Fruit fly (Drosophila melanogaster) whole organism, prepupa: ENCODE measurements around the gene CG32052.

Experiments used
- Blimp-1 ChIP-seq: fragments of 200-800 bp; sonication (Bioruptor generic); optimal IDR thresholded peaks from 3 replicates; lab custom pipeline; 2017; ENCODE audit warnings: missing biosample characterization, missing genetic modification characterization, mild to moderate bottlenecking, moderate library complexity, missing genetic modification reagents
- CG10631 ChIP-seq: fragments of 200-800 bp; sonication (Bioruptor generic); optimal IDR thresholded peaks from 2 replicates; lab custom pipeline; 2016; ENCODE audit warnings: missing biosample characterization, missing genetic modification characterization
- CG11762 ChIP-seq: fragments of 200-800 bp; sonication (Bioruptor generic); optimal IDR thresholded peaks from 3 replicates; lab custom pipeline; 2016; ENCODE audit warnings: missing biosample characterization, missing genetic modification characterization; ENCODE audit not compliant: insufficient read depth
- CG11902 ChIP-seq: fragments of 200-800 bp; sonication (Bioruptor generic); optimal IDR thresholded peaks from 3 replicates; lab custom pipeline; 2016; ENCODE audit warnings: missing biosample characterization, missing genetic modification characterization
- CG15336 ChIP-seq: fragments of 200-800 bp; sonication (Bioruptor generic); IDR thresholded peaks from 2 replicates; pipeline ENCODE4 v1.3.6; 2022; ENCODE audit warnings: missing biosample characterization, missing genetic modification characterization
- CG1621 ChIP-seq: fragments of 200-800 bp; sonication (Bioruptor generic); optimal IDR thresholded peaks from 3 replicates; lab custom pipeline; 2018; ENCODE audit warnings: missing biosample characterization, mild to moderate bottlenecking, missing genetic modification characterization
- CG16779 ChIP-seq: fragments of 200-800 bp; sonication (Bioruptor generic); optimal IDR thresholded peaks from 3 replicates; lab custom pipeline; 2017; ENCODE audit warnings: missing biosample characterization, mild to moderate bottlenecking, missing genetic modification characterization
- CG31627 ChIP-seq: fragments of 200-800 bp; sonication (Bioruptor generic); optimal IDR thresholded peaks from 3 replicates; lab custom pipeline; 2016; ENCODE audit warnings: missing biosample characterization, missing genetic modification characterization
- CG34406 ChIP-seq: fragments of 200-800 bp; sonication (Bioruptor generic); optimal IDR thresholded peaks from 3 replicates; lab custom pipeline; 2016; ENCODE audit warnings: missing biosample characterization, missing genetic modification characterization
- CG3919 ChIP-seq: fragments of 200-800 bp; sonication (Bioruptor generic); optimal IDR thresholded peaks from 3 replicates; lab custom pipeline; 2016; ENCODE audit warnings: missing biosample characterization, missing genetic modification characterization
- CG4318 ChIP-seq: fragments of 200-800 bp; sonication (Bioruptor generic); optimal IDR thresholded peaks from 3 replicates; lab custom pipeline; 2017; ENCODE audit warnings: missing biosample characterization, mild to moderate bottlenecking, missing genetic modification characterization
- CG6163 ChIP-seq: fragments of 200-800 bp; sonication (Bioruptor generic); IDR thresholded peaks from 3 replicates; pipeline ENCODE4 v1.3.6; 2022; ENCODE audit warnings: missing biosample characterization, missing genetic modification characterization
- CG6276 ChIP-seq: fragments of 200-800 bp; sonication (Bioruptor generic); optimal IDR thresholded peaks from 2 replicates; lab custom pipeline; 2017; ENCODE audit warnings: missing biosample characterization, mild to moderate bottlenecking, missing genetic modification characterization
- CG6854 ChIP-seq: fragments of 200-800 bp; sonication (Bioruptor generic); optimal IDR thresholded peaks from 2 replicates; lab custom pipeline; 2017; ENCODE audit warnings: missing biosample characterization, mild to moderate bottlenecking, missing genetic modification characterization
- CG7368 ChIP-seq: fragments of 200-800 bp; sonication (Bioruptor generic); optimal IDR thresholded peaks from 3 replicates; lab custom pipeline; 2016; ENCODE audit warnings: missing biosample characterization, missing genetic modification characterization
- CG8119 ChIP-seq: fragments of 200-800 bp; sonication (Bioruptor generic); IDR thresholded peaks from 3 replicates; pipeline ENCODE4 v1.3.6; 2022; ENCODE audit warnings: missing biosample characterization, missing genetic modification characterization
- CG8632 ChIP-seq: fragments of 200-800 bp; sonication (Bioruptor generic); optimal IDR thresholded peaks from 3 replicates; lab custom pipeline; 2016; ENCODE audit warnings: missing biosample characterization, missing genetic modification characterization
- Eip75B ChIP-seq: fragments of 200-800 bp; sonication (Bioruptor generic); optimal IDR thresholded peaks from 3 replicates; lab custom pipeline; 2016; ENCODE audit warnings: missing biosample characterization, missing genetic modification characterization
- Eip78C ChIP-seq: fragments of 200-800 bp; sonication (Bioruptor generic); peaks from one replicate; lab custom pipeline; 2016; ENCODE audit warnings: missing biosample characterization, missing genetic modification characterization
- Eip93F ChIP-seq: fragments of 200-800 bp; sonication (Bioruptor generic); optimal IDR thresholded peaks from 2 replicates; lab custom pipeline; 2016; ENCODE audit warnings: missing biosample characterization, mild to moderate bottlenecking, missing genetic modification characterization
- Ets96B ChIP-seq: fragments of 200-800 bp; optimal IDR thresholded peaks from 2 replicates; lab custom pipeline; 2019; ENCODE audit warnings: missing biosample characterization, mild to moderate bottlenecking, missing genetic modification characterization, moderate library complexity
- Hr38 ChIP-seq: sonication (Bioruptor generic); optimal IDR thresholded peaks from 2 replicates; lab custom pipeline; 2016; ENCODE audit warnings: missing biosample characterization, missing genetic modification characterization
- Hr39 ChIP-seq: fragments of 200-800 bp; sonication (Bioruptor generic); optimal IDR thresholded peaks from 2 replicates; lab custom pipeline; 2016; ENCODE audit warnings: missing biosample characterization, missing genetic modification characterization
- Met ChIP-seq: fragments of 200-800 bp; sonication (Bioruptor generic); optimal IDR thresholded peaks from 3 replicates; lab custom pipeline; 2016; ENCODE audit warnings: missing biosample characterization, missing genetic modification characterization
- OdsH ChIP-seq: fragments of 200-800 bp; sonication (Bioruptor generic); optimal IDR thresholded peaks from 3 replicates; lab custom pipeline; 2016; ENCODE audit warnings: missing biosample characterization, missing genetic modification characterization
- Smox ChIP-seq: fragments of 200-800 bp; sonication (Bioruptor generic); optimal IDR thresholded peaks from 3 replicates; lab custom pipeline; 2016; ENCODE audit warnings: missing biosample characterization, missing genetic modification characterization
- Sox14 ChIP-seq: fragments of 200-800 bp; sonication (Bioruptor generic); optimal IDR thresholded peaks from 3 replicates; lab custom pipeline; 2016; ENCODE audit warnings: missing biosample characterization, missing genetic modification characterization
- dsx ChIP-seq: fragments of 200-800 bp; optimal IDR thresholded peaks from 3 replicates; lab custom pipeline; 2019; ENCODE audit warnings: missing biosample characterization, mild to moderate bottlenecking, missing genetic modification characterization, moderate library complexity; ENCODE audit not compliant: poor library complexity, severe bottlenecking
- eg ChIP-seq: fragments of 200-800 bp; sonication (Bioruptor generic); IDR thresholded peaks from 3 replicates; pipeline ENCODE4 v1.3.6; 2022; ENCODE audit warnings: missing biosample characterization, missing genetic modification characterization
- fkh ChIP-seq: fragments of 200-800 bp; sonication (Bioruptor generic); optimal IDR thresholded peaks from 3 replicates; lab custom pipeline; 2017; ENCODE audit warnings: missing biosample characterization, mild to moderate bottlenecking, missing genetic modification characterization, moderate library complexity
- lz ChIP-seq: fragments of 200-800 bp; sonication (Bioruptor generic); optimal IDR thresholded peaks from 3 replicates; lab custom pipeline; 2016; ENCODE audit warnings: missing biosample characterization, missing genetic modification characterization
- salr ChIP-seq, 2 experiments: fragments of 200-800 bp; sonication (Bioruptor generic); optimal IDR thresholded peaks; 3 replicates each; lab custom pipeline; 2016 to 2018; ENCODE audit warnings: missing biosample characterization in 2 of 2, missing genetic modification characterization in 2 of 2, mild to moderate bottlenecking in 1 of 2
- ss ChIP-seq, 2 experiments: fragments of 200-800 bp; sonication (Bioruptor generic); optimal IDR thresholded peaks; 2 replicates in 1 of 2; 3 replicates in 1 of 2; lab custom pipeline; 2017 to 2018; ENCODE audit warnings: mild to moderate bottlenecking in 2 of 2, missing biosample characterization in 2 of 2, missing genetic modification characterization in 2 of 2, moderate library complexity in 1 of 2
- svp ChIP-seq: fragments of 200-800 bp; sonication (Bioruptor generic); peaks from one replicate; lab custom pipeline; 2016; ENCODE audit warnings: missing biosample characterization, missing genetic modification characterization
- topi ChIP-seq: fragments of 200-800 bp; sonication (Bioruptor generic); optimal IDR thresholded peaks from 3 replicates; lab custom pipeline; 2016; ENCODE audit warnings: missing biosample characterization, missing genetic modification characterization
- vri ChIP-seq: fragments of 200-800 bp; sonication (Bioruptor generic); optimal IDR thresholded peaks from 3 replicates; lab custom pipeline; 2016; ENCODE audit warnings: missing biosample characterization, mild to moderate bottlenecking, missing genetic modification characterization

CG32052 gene

DNA sequence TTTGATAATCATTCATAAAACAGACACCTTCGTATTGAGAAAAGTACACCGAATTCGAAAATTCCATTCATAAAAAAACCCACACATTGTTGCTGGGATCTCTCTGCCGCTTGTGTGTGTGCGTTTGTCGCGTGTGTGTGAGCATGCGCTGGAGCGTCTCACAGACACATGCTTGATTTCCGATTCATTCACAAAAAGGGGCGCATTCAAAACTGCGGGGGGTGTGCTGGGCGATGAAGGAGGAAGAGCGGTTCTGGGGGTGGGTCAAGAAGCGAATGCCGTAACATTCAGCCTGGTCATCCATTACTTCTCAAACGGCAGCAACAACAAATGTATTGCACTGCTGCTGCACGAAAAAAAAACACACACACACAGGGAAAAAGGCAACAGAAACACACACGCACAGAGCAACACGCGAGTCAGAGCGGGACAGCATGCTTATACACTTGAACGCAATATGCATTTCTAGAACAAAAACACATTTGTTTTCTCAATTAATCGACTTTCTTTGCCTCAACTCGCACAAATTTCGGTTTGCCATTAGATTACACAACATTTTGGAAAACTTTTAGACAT is 67.1 kb downstream of the CG32052 start:
- peak; percentile 1 for TF ChIP-seq Ets96B
- TF ChIP-seq CG16779 (tag; lab: Kevin White, UChicago): peak; percentile 56
- TF ChIP-seq dsx (GFP tag; lab: Kevin White, UChicago): peak; percentile 95
- peak; percentile 1 for TF ChIP-seq CG6276
- peak; percentile 42 for TF ChIP-seq CG3919
- TF ChIP-seq eg (GFP tag; lab: Robert Waterston, UW): peak; percentile 44; the same call in 1 of the 3 replicates
- peak; percentile 72 for TF ChIP-seq svp (GFP tag; lab: Kevin White, UChicago)
- TF ChIP-seq CG4318 (GFP tag; lab: Kevin White, UChicago): no peak
- TF ChIP-seq CG7368 (GFP tag; lab: Kevin White, UChicago): peak; percentile 14
- no peak; the same call in 1 of the 2 replicates for TF ChIP-seq CG15336 (GFP tag; lab: Robert Waterston, UW)
- peak in 1 of 2 experiments; percentile 7 for TF ChIP-seq salr (GFP tag; optimal IDR thresholded peaks at IDR 0.05; lab: Kevin White, UChicago)
- peak; percentile 30 to 40 for TF ChIP-seq ss (GFP tag; optimal IDR thresholded peaks at IDR 0.05; lab: Kevin White, UChicago)
- peak; percentile 14 for TF ChIP-seq fkh (GFP tag; lab: Kevin White, UChicago)
- TF ChIP-seq CG6163 (GFP tag; lab: Robert Waterston, UW): peak; percentile 66
- TF ChIP-seq CG8119 (GFP tag; lab: Robert Waterston, UW): no peak
- no peak for TF ChIP-seq CG11762 (GFP tag; lab: Kevin White, UChicago)
- TF ChIP-seq CG10631: no peak
- no peak for TF ChIP-seq Hr39 (GFP tag; lab: Kevin White, UChicago)
- TF ChIP-seq vri (GFP tag; lab: Kevin White, UChicago): peak; percentile 82
- TF ChIP-seq topi (GFP tag; lab: Kevin White, UChicago): no peak
- TF ChIP-seq CG34406 (GFP tag; lab: Kevin White, UChicago): no peak
- TF ChIP-seq Sox14 (GFP tag; lab: Kevin White, UChicago): peak; percentile 62
- TF ChIP-seq Smox (GFP tag; lab: Kevin White, UChicago): no peak
- peak; percentile 37 for TF ChIP-seq Eip75B (GFP tag; lab: Kevin White, UChicago)

DNA sequence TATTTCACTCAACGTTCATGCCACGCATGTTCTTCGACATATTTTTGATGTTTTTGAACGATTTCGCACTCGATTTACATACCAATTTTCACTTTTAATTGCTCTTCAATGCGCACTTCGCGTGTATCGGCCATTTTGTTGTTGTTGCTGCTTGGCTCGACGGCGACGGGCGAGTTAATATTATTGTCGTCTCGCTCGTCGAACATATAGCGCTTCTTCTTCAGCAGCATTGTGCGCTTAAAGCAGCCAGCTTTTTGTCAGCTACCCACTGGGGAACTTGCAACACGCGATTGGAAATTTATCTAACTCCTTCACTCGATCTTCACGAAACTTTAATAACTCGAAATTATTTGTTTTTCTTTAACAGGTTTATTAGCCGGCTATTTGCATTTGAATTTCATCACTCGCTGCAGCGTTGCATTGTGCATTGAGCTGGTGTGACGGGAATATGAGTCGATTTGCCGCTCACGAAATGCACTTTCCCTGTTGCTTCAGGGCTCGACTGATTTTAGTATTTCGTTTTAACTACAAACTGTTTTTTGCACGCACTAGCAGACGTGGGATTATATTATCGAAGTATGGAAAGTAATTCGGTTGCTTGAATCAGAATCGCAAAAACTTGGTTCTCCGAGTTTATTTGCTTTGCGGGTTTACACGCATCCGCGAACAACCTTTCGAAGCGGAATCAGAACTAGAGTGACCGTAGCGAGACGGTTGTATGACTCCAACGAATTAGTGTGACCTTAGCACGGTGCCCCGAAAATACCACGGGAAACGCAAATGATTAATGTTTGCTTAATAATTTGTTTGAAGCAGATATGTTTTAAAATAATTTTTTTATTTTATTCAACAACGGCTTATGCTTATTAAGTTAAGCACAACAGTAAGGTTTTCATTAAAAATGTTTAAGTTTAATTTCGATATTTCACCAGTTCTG is 68.0 kb downstream of the CG32052 start, which contains the start of gene RasGAP1:
RasGAP1 (minus strand) TSS at position 703 of the 937 bp plus-strand sequence.
- no peak for TF ChIP-seq Hr38
- TF ChIP-seq topi (GFP tag; lab: Kevin White, UChicago): no peak
- TF ChIP-seq Eip78C (GFP tag; lab: Kevin White, UChicago): peak; percentile 61
- no peak for TF ChIP-seq dsx (GFP tag; lab: Kevin White, UChicago)
- TF ChIP-seq fkh (GFP tag; lab: Kevin White, UChicago): peak; percentile 79
- TF ChIP-seq lz (GFP tag; lab: Kevin White, UChicago): peak; percentile 17
- TF ChIP-seq OdsH (GFP tag; lab: Kevin White, UChicago): no peak
- TF ChIP-seq Sox14 (GFP tag; lab: Kevin White, UChicago): peak; percentile 25
- 0 out of 3 replicates have a peak, but pooled peaks have one; percentile 10 for TF ChIP-seq eg (GFP tag; lab: Robert Waterston, UW)
- no peak for TF ChIP-seq CG1621 (tag; lab: Kevin White, UChicago)
- TF ChIP-seq CG8632: no peak
- TF ChIP-seq CG6276: peak; percentile 84
- TF ChIP-seq svp (GFP tag; lab: Kevin White, UChicago): peak; percentile 50
- no peak for TF ChIP-seq CG11902 (GFP tag; lab: Kevin White, UChicago)
- peak; percentile 67 for TF ChIP-seq Blimp-1 (GFP tag; lab: Kevin White, UChicago)
- peak; percentile 11 for TF ChIP-seq CG31627 (GFP tag; lab: Kevin White, UChicago)
- no peak for TF ChIP-seq Met (GFP tag; lab: Kevin White, UChicago)
- TF ChIP-seq Eip93F: no peak
- no peak for TF ChIP-seq CG11762 (GFP tag; lab: Kevin White, UChicago)
- TF ChIP-seq CG6854: peak; percentile 17
- 0 out of 2 replicates have a peak, but pooled peaks have one; percentile 8 for TF ChIP-seq CG15336 (GFP tag; lab: Robert Waterston, UW)
- TF ChIP-seq CG8119 (GFP tag; lab: Robert Waterston, UW): no peak
